Worm (Caenorhabditis elegans): ENCODE data around the gene chil-8.

The chil-8 gene

DNA sequence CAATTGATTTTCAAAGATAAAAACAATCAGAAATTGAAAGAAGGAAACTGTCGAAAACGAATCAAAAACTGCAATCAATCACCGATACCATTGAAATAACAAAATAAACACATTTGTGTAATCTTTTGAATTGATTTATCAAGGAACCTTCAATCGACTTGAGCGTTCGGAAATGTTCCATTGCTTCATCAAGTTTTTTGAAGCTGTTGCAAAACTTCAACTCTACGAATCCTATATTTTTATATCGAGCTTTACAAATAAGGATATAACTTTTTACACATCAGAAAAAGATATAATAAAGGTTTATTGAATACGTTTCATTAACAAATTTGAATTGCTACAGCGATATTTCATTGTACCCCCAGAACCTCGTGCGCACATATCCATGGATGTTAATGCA is at the start of gene chil-8:
chil-8 (minus strand) TSS at position 101 of the 400 bp plus-strand sequence.
- TF ChIP-seq nhr-20 (tag; optimal IDR thresholded peaks at IDR 0.05), result no peak
- no peak for TF ChIP-seq unc-98 (GFP tag; IDR thresholded peaks at IDR 0.05)
- no peak for TF ChIP-seq nhr-76 (tag; optimal IDR thresholded peaks at IDR 0.05)
- no peak for TF ChIP-seq pqm-1 (tag; optimal IDR thresholded peaks at IDR 0.05)
- TF ChIP-seq unc-30 (tag; optimal IDR thresholded peaks at IDR 0.05), result no peak
- TF ChIP-seq unc-86 (tag; optimal IDR thresholded peaks at IDR 0.05), result no peak
- TF ChIP-seq hpl-2 (GFP tag; optimal IDR thresholded peaks at IDR 0.05), result no peak
- no peak for TF ChIP-seq zag-1 (tag; optimal IDR thresholded peaks at IDR 0.05)

ce11 chrII:9921622-9922269 is 48.9 kb upstream of the chil-8 start, which contains the start of gene C05C10.2:
Gene C05C10.2 (plus strand): TSS chrII:9922219.
- TF ChIP-seq hpl-2 (GFP tag; optimal IDR thresholded peaks at IDR 0.05) (no peak), mep-1 (tag; optimal IDR thresholded peaks at IDR 0.05) (peak; percentile 5), fos-1 (tag; optimal IDR thresholded peaks at IDR 0.05) (no peak), unc-86 (tag; optimal IDR thresholded peaks at IDR 0.05) (no peak), blmp-1 (tag; optimal IDR thresholded peaks at IDR 0.05) (peak; percentile 28), skn-1 (tag; optimal IDR thresholded peaks at IDR 0.05) (no peak), mdl-1 (tag; optimal IDR thresholded peaks at IDR 0.05) (no peak), grh-1 (GFP tag; IDR thresholded peaks at IDR 0.05) (no peak), fkh-8 (tag; optimal IDR thresholded peaks at IDR 0.05) (no peak), isw-1 (GFP tag; IDR thresholded peaks at IDR 0.05) (no peak), unc-30 (tag; optimal IDR thresholded peaks at IDR 0.05) (no peak), lin-35 (GFP tag; optimal IDR thresholded peaks at IDR 0.05) (peak in 1 of 2 experiments; percentile 11), unc-62 (GFP tag; optimal IDR thresholded peaks at IDR 0.05) (no peak), sox-4 (tag; optimal IDR thresholded peaks at IDR 0.05) (no peak), nhr-11 (tag; optimal IDR thresholded peaks at IDR 0.05) (no peak), egl-13 (tag; optimal IDR thresholded peaks at IDR 0.05) (no peak), ceh-63 (GFP tag; optimal IDR thresholded peaks at IDR 0.05) (no peak), ces-1 (GFP tag; optimal IDR thresholded peaks at IDR 0.05) (no peak), nhr-90 (tag; optimal IDR thresholded peaks at IDR 0.05; ENCODE audit: poor library complexity) (no peak), efl-1 (optimal IDR thresholded peaks at IDR 0.05) (peak in 1 of 2 experiments; percentile 44), efl-1 (GFP tag; optimal IDR thresholded peaks at IDR 0.05 in 1 of 2) (peak in 1 of 2 experiments; percentile 27), C04F5.9 (tag; optimal IDR thresholded peaks at IDR 0.05) (no peak), egl-27 (tag; optimal IDR thresholded peaks at IDR 0.05) (no peak), snu-23 (GFP tag; optimal IDR thresholded peaks at IDR 0.05) (no peak), ceh-90 (tag; optimal IDR thresholded peaks at IDR 0.05) (no peak), lsy-2 (tag; optimal IDR thresholded peaks at IDR 0.05) (no peak), nhr-77 (tag; optimal IDR thresholded peaks at IDR 0.05) (no peak), unc-98 (GFP tag; IDR thresholded peaks at IDR 0.05) (no peak), aly-2 (tag; optimal IDR thresholded peaks at IDR 0.05) (no peak)

- no peak for TF ChIP-seq grh-1 (GFP tag; IDR thresholded peaks at IDR 0.05)
- no peak for TF ChIP-seq nhr-28 (tag; optimal IDR thresholded peaks at IDR 0.05)
- TF ChIP-seq ceh-90 (tag; optimal IDR thresholded peaks at IDR 0.05), result no peak
- no peak for TF ChIP-seq ceh-88 (GFP tag; IDR thresholded peaks at IDR 0.05)
- TF ChIP-seq dpl-1 (GFP tag; optimal IDR thresholded peaks at IDR 0.05), result no peak
- TF ChIP-seq sox-4 (tag; optimal IDR thresholded peaks at IDR 0.05), result no peak
- TF ChIP-seq nhr-20 (tag; optimal IDR thresholded peaks at IDR 0.05), result no peak
- no peak for TF ChIP-seq aha-1 (tag; optimal IDR thresholded peaks at IDR 0.05)
- no peak for TF ChIP-seq nhr-85 (tag)
- no peak for TF ChIP-seq sup-37 (GFP tag; optimal IDR thresholded peaks at IDR 0.05)
- TF ChIP-seq unc-86 (tag; optimal IDR thresholded peaks at IDR 0.05), result no peak
- TF ChIP-seq lir-3 (tag; optimal IDR thresholded peaks at IDR 0.05; ENCODE audit: poor library complexity), result no peak
- TF ChIP-seq xbp-1 (tag; optimal IDR thresholded peaks at IDR 0.05), result no peak
- no peak for TF ChIP-seq lsy-2 (tag; optimal IDR thresholded peaks at IDR 0.05)
These were observed 47.6 kb upstream of the chil-8 start, which contains the start of gene pho-10 for ce11 chrII:9920468-9920867. Gene pho-10 (minus strand): TSS chrII:9920568.

All from whole organism, L1 larva.